Worm (Caenorhabditis elegans) whole organism, L1 larva: Measurements from ENCODE around the gene str-12.
"Not testable (repeated sequence)": the region's sequence is repeated elsewhere in the genome, so short reads cannot be mapped to it uniquely, and the experiment has no call there.

Source experiments
- ces-1 ChIP-seq: fragments of 150-350 bp; optimal IDR thresholded peaks from 2 replicates; lab custom pipeline; 2014; ENCODE audit warnings: missing biosample characterization, missing genetic modification reagents, missing genetic modification characterization
- egl-27 ChIP-seq, 2 experiments: fragments of 150-350 bp in 1 of 2; sonication (generic microtip); optimal IDR thresholded peaks; 3 replicates each; lab custom pipeline; 2017 to 2018; ENCODE audit warnings: missing biosample characterization in 2 of 2, missing genetic modification characterization in 2 of 2, missing genetic modification reagents in 2 of 2
- lin-15B ChIP-seq: fragments of 150-350 bp; sonication (generic microtip); optimal IDR thresholded peaks from 3 replicates; lab custom pipeline; 2014; ENCODE audit warnings: missing biosample characterization, missing genetic modification characterization
- nhr-71 ChIP-seq: sonication (generic microtip); optimal IDR thresholded peaks from 2 replicates; lab custom pipeline; 2016; ENCODE audit warnings: mild to moderate bottlenecking, missing genetic modification characterization, moderate library complexity, missing compliant biosample characterization
- pag-3 ChIP-seq: sonication (generic microtip); optimal IDR thresholded peaks from 2 replicates; lab custom pipeline; 2017; ENCODE audit warnings: missing genetic modification characterization, mild to moderate bottlenecking, missing compliant biosample characterization, antibody characterized with exemption, borderline replicate concordance; ENCODE audit not compliant: insufficient read depth
- pqm-1 ChIP-seq: sonication (generic microtip); optimal IDR thresholded peaks from 3 replicates; lab custom pipeline; 2017; ENCODE audit warnings: missing biosample characterization, missing genetic modification characterization
- snpc-4 ChIP-seq: fragments of 150-350 bp; optimal IDR thresholded peaks from 2 replicates; lab custom pipeline; 2014; ENCODE audit warnings: missing biosample characterization, missing genetic modification characterization
- tbx-2 ChIP-seq: sonication (generic microtip); optimal IDR thresholded peaks from 2 replicates; lab custom pipeline; 2016; ENCODE audit warnings: missing genetic modification characterization, missing compliant biosample characterization
- zag-1 ChIP-seq: fragments of 150-350 bp; optimal IDR thresholded peaks from 2 replicates; lab custom pipeline; 2014; ENCODE audit warnings: missing biosample characterization, missing genetic modification characterization
- ztf-4 ChIP-seq: fragments of 150-350 bp; optimal IDR thresholded peaks from 2 replicates; lab custom pipeline; 2014; ENCODE audit warnings: missing biosample characterization, missing genetic modification characterization

DNA sequence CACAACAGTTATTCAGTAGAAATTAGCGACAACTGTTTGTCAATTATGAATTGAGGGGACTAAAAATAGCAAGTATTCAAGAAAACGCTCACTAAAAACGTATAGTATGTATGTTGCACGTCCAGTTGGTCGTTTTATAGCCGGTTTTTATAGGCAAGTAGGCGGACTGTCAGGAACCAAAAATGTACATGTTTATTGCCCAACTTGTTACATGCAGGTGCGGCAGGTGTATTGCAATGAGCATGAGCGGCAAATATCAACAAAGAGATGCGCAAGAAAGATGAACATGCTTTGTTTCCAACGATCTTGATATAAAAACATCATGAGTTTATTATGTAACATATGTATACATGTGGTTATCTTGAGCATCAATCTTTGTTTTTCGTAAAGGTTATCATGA lies 10.9 kb upstream of the str-12 start, which contains the start of gene B0391.14:
- not testable (repeated sequence) for TF ChIP-seq ztf-4 (tag; lab: Kevin White, UChicago); nhr-71 (tag; lab: Kevin White, UChicago); zag-1; egl-27 (tag; optimal IDR thresholded peaks at IDR 0.05; lab: Kevin White, UChicago); ces-1 (GFP tag; lab: Kevin White, UChicago); pqm-1 (tag; lab: Kevin White, UChicago); snpc-4 (tag; lab: Kevin White, UChicago); pag-3 (tag; lab: Kevin White, UChicago); tbx-2 (tag; lab: Kevin White, UChicago); lin-15B
